Worm (Caenorhabditis elegans): ENCODE data around the gene nonu-1.

ce11 chrIII:4829440-4829839, 20.3 kb downstream of the nonu-1 start, which contains the start of gene F26A1.9:
- TF ChIP-seq nhr-23 (tag; optimal IDR thresholded peaks at IDR 0.05) (no peak), nhr-25 (tag; optimal IDR thresholded peaks at IDR 0.05) (no peak), ceh-9 (tag; optimal IDR thresholded peaks at IDR 0.05) (no peak), unc-62 (GFP tag; optimal IDR thresholded peaks at IDR 0.05) (no peak), unc-39 (tag; optimal IDR thresholded peaks at IDR 0.05) (no peak), nfya-1 (tag; optimal IDR thresholded peaks at IDR 0.05; ENCODE audit: insufficient read depth) (no peak), elt-2 (tag; optimal IDR thresholded peaks at IDR 0.05) (no peak), egl-5 (tag; optimal IDR thresholded peaks at IDR 0.05) (no peak), jun-1 (tag; optimal IDR thresholded peaks at IDR 0.05) (no peak)

Data from whole organism, L3 larva.